Worm (Caenorhabditis elegans) whole organism, L2 larva: ENCODE data around the gene tat-4.

Experiments used
- C34F6.9 ChIP-seq: fragments of 150-350 bp; optimal IDR thresholded peaks from 2 replicates; lab custom pipeline; 2014; ENCODE audit warnings: missing biosample characterization, missing genetic modification characterization
- F13H6.1 ChIP-seq: sonication (generic microtip); optimal IDR thresholded peaks from 2 replicates; lab custom pipeline; 2016; ENCODE audit warnings: missing genetic modification characterization, missing compliant biosample characterization
- R02D3.7 ChIP-seq: fragments of 150-350 bp; optimal IDR thresholded peaks from 2 replicates; lab custom pipeline; 2014; ENCODE audit warnings: missing biosample characterization, missing genetic modification characterization
- Y55F3AM.14 ChIP-seq: fragments of 200-800 bp; sonication (Bioruptor generic); optimal IDR thresholded peaks from 2 replicates; lab custom pipeline; 2018; ENCODE audit warnings: mild to moderate bottlenecking, missing genetic modification characterization, missing compliant biosample characterization
- ZK546.5 ChIP-seq: sonication (generic microtip); optimal IDR thresholded peaks from 2 replicates; lab custom pipeline; 2017; ENCODE audit warnings: missing biosample characterization, missing genetic modification characterization
- ama-1 ChIP-seq: fragments of 150-350 bp; optimal IDR thresholded peaks from 2 replicates; lab custom pipeline; 2018; ENCODE audit warnings: inconsistent platforms
- blmp-1 ChIP-seq: sonication (generic microtip); optimal IDR thresholded peaks from 2 replicates; lab custom pipeline; 2017; ENCODE audit warnings: missing genetic modification characterization, mild to moderate bottlenecking, missing compliant biosample characterization, antibody characterized with exemption, moderate library complexity; ENCODE audit not compliant: insufficient read depth
- ceh-82 ChIP-seq: fragments of 150-350 bp; optimal IDR thresholded peaks from 2 replicates; lab custom pipeline; 2014; ENCODE audit warnings: missing biosample characterization, missing genetic modification characterization
- crh-2 ChIP-seq: sonication (generic microtip); optimal IDR thresholded peaks from 2 replicates; lab custom pipeline; 2017; ENCODE audit warnings: missing biosample characterization, missing genetic modification characterization
- dmd-4 ChIP-seq: sonication (generic microtip); optimal IDR thresholded peaks from 2 replicates; lab custom pipeline; 2017; ENCODE audit warnings: missing biosample characterization, missing genetic modification characterization
- egl-27 ChIP-seq: sonication (generic microtip); optimal IDR thresholded peaks from 3 replicates; lab custom pipeline; 2017; ENCODE audit warnings: missing biosample characterization, missing genetic modification reagents, missing genetic modification characterization
- elt-1 ChIP-seq: fragments of 150-350 bp; optimal IDR thresholded peaks from 2 replicates; lab custom pipeline; 2014; ENCODE audit warnings: missing biosample characterization, missing genetic modification characterization
- elt-3 ChIP-seq: sonication (generic microtip); optimal IDR thresholded peaks from 2 replicates; lab custom pipeline; 2017; ENCODE audit warnings: missing biosample characterization, missing genetic modification characterization
- fos-1 ChIP-seq: fragments of 150-350 bp; optimal IDR thresholded peaks from 2 replicates; lab custom pipeline; 2014; ENCODE audit warnings: missing biosample characterization, missing genetic modification characterization
- gmeb-1 ChIP-seq: fragments of 150-350 bp; optimal IDR thresholded peaks from 2 replicates; lab custom pipeline; 2014; ENCODE audit warnings: missing biosample characterization, missing genetic modification characterization
- lin-11 ChIP-seq: fragments of 150-350 bp; sonication (generic microtip); optimal IDR thresholded peaks from 2 replicates; lab custom pipeline; 2014; ENCODE audit warnings: missing biosample characterization, missing genetic modification characterization, inconsistent platforms, mixed read lengths
- lin-13 ChIP-seq: fragments of 150-350 bp; optimal IDR thresholded peaks from 2 replicates; lab custom pipeline; 2014; ENCODE audit warnings: missing biosample characterization, missing genetic modification reagents, missing genetic modification characterization
- lin-39 ChIP-seq: fragments of 150-350 bp; optimal IDR thresholded peaks from 2 replicates; lab custom pipeline; 2014; ENCODE audit warnings: missing biosample characterization, missing genetic modification reagents, missing genetic modification characterization
- lsy-2 ChIP-seq, 2 experiments: fragments of 150-350 bp in 1 of 2; sonication (generic microtip) in 1 of 2; optimal IDR thresholded peaks; 2 replicates each; lab custom pipeline; 2014 to 2017; ENCODE audit warnings: missing biosample characterization in 2 of 2, missing genetic modification characterization in 2 of 2
- mbf-1 ChIP-seq: sonication (generic microtip); optimal IDR thresholded peaks from 2 replicates; lab custom pipeline; 2017; ENCODE audit warnings: missing biosample characterization, missing genetic modification characterization
- mdl-1 ChIP-seq, 2 experiments: fragments of 150-350 bp in 1 of 2; sonication (generic microtip) in 1 of 2; optimal IDR thresholded peaks; 2 replicates each; lab custom pipeline; 2017; ENCODE audit warnings: missing biosample characterization in 2 of 2, missing genetic modification characterization in 2 of 2
- nhr-11 ChIP-seq: fragments of 150-350 bp; optimal IDR thresholded peaks from 2 replicates; lab custom pipeline; 2014; ENCODE audit warnings: missing biosample characterization, missing genetic modification characterization
- nhr-12 ChIP-seq: fragments of 150-350 bp; optimal IDR thresholded peaks from 2 replicates; lab custom pipeline; 2014; ENCODE audit warnings: missing biosample characterization, missing genetic modification characterization
- nhr-129 ChIP-seq: fragments of 150-350 bp; optimal IDR thresholded peaks from 2 replicates; lab custom pipeline; 2014; ENCODE audit warnings: missing biosample characterization, missing genetic modification characterization
- nhr-21 ChIP-seq: fragments of 150-350 bp; optimal IDR thresholded peaks from 2 replicates; lab custom pipeline; 2014; ENCODE audit warnings: missing biosample characterization, missing genetic modification characterization
- nhr-237 ChIP-seq: fragments of 150-350 bp; optimal IDR thresholded peaks from 2 replicates; lab custom pipeline; 2014; ENCODE audit warnings: missing biosample characterization, missing genetic modification characterization
- nhr-6 ChIP-seq: fragments of 150-350 bp; optimal IDR thresholded peaks from 2 replicates; lab custom pipeline; 2014; ENCODE audit warnings: missing biosample characterization, missing genetic modification characterization
- nhr-77 ChIP-seq: fragments of 150-350 bp; optimal IDR thresholded peaks from 2 replicates; lab custom pipeline; 2014; ENCODE audit warnings: missing biosample characterization, missing genetic modification characterization
- peb-1 ChIP-seq: fragments of 150-350 bp; optimal IDR thresholded peaks from 2 replicates; lab custom pipeline; 2014; ENCODE audit warnings: missing biosample characterization, missing genetic modification characterization
- sem-4 ChIP-seq: fragments of 150-350 bp; optimal IDR thresholded peaks from 2 replicates; lab custom pipeline; 2014; ENCODE audit warnings: missing biosample characterization, missing genetic modification reagents, missing genetic modification characterization
- skn-1 ChIP-seq: sonication (generic microtip); optimal IDR thresholded peaks from 2 replicates; lab custom pipeline; 2017; ENCODE audit warnings: missing biosample characterization, missing genetic modification characterization
- sma-3 ChIP-seq: sonication (generic microtip); optimal IDR thresholded peaks from 2 replicates; lab custom pipeline; 2016; ENCODE audit warnings: missing genetic modification reagents, missing genetic modification characterization, missing compliant biosample characterization
- sma-9 ChIP-seq, 2 experiments: fragments of 150-350 bp in 1 of 2; sonication (generic microtip) in 1 of 2; optimal IDR thresholded peaks; 2 replicates each; lab custom pipeline; 2014 to 2016; ENCODE audit warnings: missing genetic modification characterization in 2 of 2, mild to moderate bottlenecking in 1 of 2, missing biosample characterization in 1 of 2, missing compliant biosample characterization in 1 of 2, missing genetic modification reagents in 1 of 2, moderate library complexity in 1 of 2
- snpc-4 ChIP-seq: fragments of 150-350 bp; optimal IDR thresholded peaks from 2 replicates; lab custom pipeline; 2014; ENCODE audit warnings: missing biosample characterization, missing genetic modification characterization
- unc-39 ChIP-seq: fragments of 150-350 bp; optimal IDR thresholded peaks from 2 replicates; lab custom pipeline; 2014; ENCODE audit warnings: missing biosample characterization, missing genetic modification characterization
- unc-55 ChIP-seq: fragments of 150-350 bp; sonication (generic microtip); optimal IDR thresholded peaks from 3 replicates; lab custom pipeline; 2014; ENCODE audit warnings: missing biosample characterization, missing genetic modification reagents, missing genetic modification characterization
- unc-62 ChIP-seq: fragments of 150-350 bp; optimal IDR thresholded peaks from 2 replicates; lab custom pipeline; 2014; ENCODE audit warnings: missing biosample characterization, missing genetic modification reagents, missing genetic modification characterization
- zag-1 ChIP-seq: fragments of 150-350 bp; optimal IDR thresholded peaks from 2 replicates; lab custom pipeline; 2014; ENCODE audit warnings: missing biosample characterization, missing genetic modification characterization
- ztf-1 ChIP-seq: fragments of 200-800 bp; sonication (Bioruptor generic); conservative IDR thresholded peaks from 2 replicates; pipeline ENCODE4 v1.3.6; 2022; ENCODE audit warnings: missing genetic modification characterization, missing compliant biosample characterization
- ztf-11 ChIP-seq: sonication (generic microtip); optimal IDR thresholded peaks from 2 replicates; lab custom pipeline; 2017; ENCODE audit warnings: missing biosample characterization, missing genetic modification characterization

The tat-4 gene

DNA sequence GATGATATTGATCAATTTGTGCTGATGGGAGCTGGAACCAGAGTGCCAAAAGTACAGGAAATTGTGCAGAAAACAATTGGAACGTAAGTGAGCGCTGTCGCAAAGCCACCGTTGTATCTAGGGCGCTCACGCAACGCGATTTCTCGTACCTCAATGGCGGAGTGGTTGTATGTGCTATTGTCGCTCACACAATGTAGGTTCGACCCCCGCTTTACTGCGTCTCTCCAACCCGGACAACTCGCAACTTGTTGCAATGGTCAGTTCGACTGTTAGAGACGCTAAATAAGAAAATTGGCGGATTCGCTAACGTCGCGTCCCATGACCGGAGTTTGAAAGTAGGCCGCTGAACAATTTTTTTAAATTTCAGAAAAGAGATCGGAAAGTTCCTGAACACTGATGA, 4.4 kb upstream of the tat-4 start:
- TF ChIP-seq mbf-1 (no peak), nhr-237 (tag; lab: Kevin White, UChicago) (no peak), F13H6.1 (peak; percentile 56), ztf-1 (GFP tag; lab: Robert Waterston, UW) (no peak), nhr-129 (tag; lab: Kevin White, UChicago) (peak; percentile 85), elt-3 (tag; lab: Kevin White, UChicago) (no peak), blmp-1 (no peak), unc-55 (GFP tag; lab: Kevin White, UChicago) (peak; percentile 30), ceh-82 (tag; lab: Kevin White, UChicago) (no peak), crh-2 (tag; lab: Kevin White, UChicago) (peak; percentile 29), elt-1 (tag; lab: Kevin White, UChicago) (no peak), zag-1 (tag; lab: Kevin White, UChicago) (peak; percentile 9), nhr-6 (tag; lab: Kevin White, UChicago) (no peak), sem-4 (tag; lab: Kevin White, UChicago) (peak; percentile 7), lin-13 (GFP tag; lab: Kevin White, UChicago) (no peak), R02D3.7 (no peak), nhr-21 (tag; lab: Kevin White, UChicago) (peak; percentile 22), nhr-77 (tag; lab: Kevin White, UChicago) (no peak), gmeb-1 (tag; lab: Kevin White, UChicago) (peak; percentile 69), sma-3 (peak; percentile 68), fos-1 (tag; lab: Kevin White, UChicago) (peak; percentile 40), sma-9 (GFP tag; optimal IDR thresholded peaks at IDR 0.05; lab: Kevin White, UChicago) (peak; percentile 67), sma-9 (tag; optimal IDR thresholded peaks at IDR 0.05; lab: Kevin White, UChicago) (no peak), lin-11 (tag; lab: Kevin White, UChicago) (peak; percentile 54), mdl-1 (tag; optimal IDR thresholded peaks at IDR 0.05; lab: Kevin White, UChicago) (no peak), C34F6.9 (tag; lab: Kevin White, UChicago) (peak; percentile 52), egl-27 (tag; lab: Kevin White, UChicago) (no peak), lsy-2 (tag; optimal IDR thresholded peaks at IDR 0.05; lab: Kevin White, UChicago) (peak; percentile 11 to 36)

DNA sequence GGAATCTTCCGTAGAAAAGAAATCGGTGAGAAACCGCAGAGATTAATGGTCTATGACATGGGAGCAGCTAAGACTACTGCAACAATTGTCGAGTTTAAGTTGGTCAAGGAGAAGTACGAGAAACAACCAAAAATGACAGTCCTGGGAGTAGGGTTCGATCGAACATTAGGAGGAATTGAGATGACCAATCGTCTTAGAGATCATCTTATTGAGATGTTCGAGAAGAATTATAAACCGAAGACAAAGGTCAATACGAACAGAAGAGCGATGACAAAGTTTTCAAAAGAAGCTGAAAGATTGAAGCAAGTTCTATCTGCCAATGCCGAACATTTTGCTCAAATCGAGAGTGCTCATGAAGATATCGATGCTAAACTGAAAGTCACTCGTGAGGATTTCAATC, 3.9 kb upstream of the tat-4 start:
- TF ChIP-seq sma-9 (GFP tag; optimal IDR thresholded peaks at IDR 0.05; lab: Kevin White, UChicago) (no peak), sma-9 (tag; optimal IDR thresholded peaks at IDR 0.05; lab: Kevin White, UChicago) (no peak), nhr-237 (tag; lab: Kevin White, UChicago) (no peak), lin-13 (GFP tag; lab: Kevin White, UChicago) (no peak), mbf-1 (no peak), Y55F3AM.14 (GFP tag; lab: Kevin White, UChicago) (no peak), unc-39 (tag; lab: Kevin White, UChicago) (no peak), nhr-77 (tag; lab: Kevin White, UChicago) (no peak), elt-1 (tag; lab: Kevin White, UChicago) (no peak), lin-11 (tag; lab: Kevin White, UChicago) (no peak), ceh-82 (tag; lab: Kevin White, UChicago) (no peak), unc-62 (GFP tag; lab: Kevin White, UChicago) (no peak), peb-1 (tag; lab: Kevin White, UChicago) (no peak), gmeb-1 (tag; lab: Kevin White, UChicago) (no peak), nhr-11 (tag; lab: Kevin White, UChicago) (no peak), skn-1 (tag; lab: Kevin White, UChicago) (no peak), sma-3 (no peak), crh-2 (tag; lab: Kevin White, UChicago) (no peak), nhr-12 (tag; lab: Kevin White, UChicago) (no peak), sem-4 (tag; lab: Kevin White, UChicago) (no peak)

DNA sequence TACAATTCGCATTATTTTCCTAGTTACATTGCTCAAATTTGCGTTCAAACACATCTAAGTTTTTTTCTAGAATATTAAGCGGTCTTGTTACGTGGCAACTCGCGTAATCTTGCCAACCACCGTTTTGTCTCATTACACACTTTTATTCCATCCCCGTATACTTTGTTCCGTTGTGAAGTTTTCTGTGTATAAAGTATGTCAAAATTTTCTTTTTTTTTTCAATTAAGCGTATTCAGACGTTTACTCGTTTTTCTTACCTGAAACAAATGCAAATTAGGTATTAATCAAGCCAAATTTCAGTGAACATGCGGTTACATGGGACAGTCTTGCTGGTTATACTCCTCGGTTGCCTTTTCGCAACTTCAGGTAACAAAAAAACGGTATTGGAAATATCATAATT, 2.9 kb upstream of the tat-4 start, which contains the start of gene T24H7.2:
Gene T24H7.2 (plus strand): TSS at position 301 of the 400 bp plus-strand sequence.
- TF ChIP-seq nhr-6 (tag; lab: Kevin White, UChicago) (no peak), elt-1 (tag; lab: Kevin White, UChicago) (no peak), F13H6.1 (no peak), ZK546.5 (tag; lab: Kevin White, UChicago) (no peak), crh-2 (tag; lab: Kevin White, UChicago) (no peak)

DNA sequence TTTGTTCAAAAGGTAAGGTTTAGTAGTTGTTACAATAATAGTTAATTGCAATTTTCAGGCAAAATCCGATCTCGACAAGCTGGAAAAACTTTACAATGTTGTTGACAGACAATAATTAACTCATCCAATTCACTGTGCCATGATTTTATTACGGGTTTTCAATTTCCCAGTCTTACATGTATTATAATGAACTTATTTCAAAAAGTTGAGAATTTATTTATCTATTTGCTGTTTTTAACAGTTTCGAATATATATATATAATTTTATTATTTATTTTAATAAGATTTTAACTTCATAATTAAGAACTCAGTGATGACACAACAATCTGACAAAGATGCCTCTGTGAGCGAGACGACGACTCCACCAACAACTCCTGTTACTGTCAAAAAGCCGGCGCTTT, 2.0 kb upstream of the tat-4 start, which contains the start of gene lelo-1:
Gene lelo-1 (plus strand): TSS at position 301 of the 400 bp plus-strand sequence.
- TF ChIP-seq lsy-2 (tag; optimal IDR thresholded peaks at IDR 0.05; lab: Kevin White, UChicago) (no peak), R02D3.7 (no peak), sma-3 (no peak), nhr-21 (tag; lab: Kevin White, UChicago) (no peak), dmd-4 (no peak), ztf-11 (tag; lab: Kevin White, UChicago) (no peak), snpc-4 (no peak), lin-39 (no peak), lin-11 (tag; lab: Kevin White, UChicago) (no peak), nhr-237 (tag; lab: Kevin White, UChicago) (no peak), nhr-77 (tag; lab: Kevin White, UChicago) (no peak), sma-9 (GFP tag; optimal IDR thresholded peaks at IDR 0.05; lab: Kevin White, UChicago) (no peak), sma-9 (tag; optimal IDR thresholded peaks at IDR 0.05; lab: Kevin White, UChicago) (no peak), ztf-1 (GFP tag; lab: Robert Waterston, UW) (no peak), ama-1 (lab: Kevin White, UChicago) (no peak), elt-1 (tag; lab: Kevin White, UChicago) (no peak), elt-3 (tag; lab: Kevin White, UChicago) (no peak), nhr-6 (tag; lab: Kevin White, UChicago) (no peak), zag-1 (tag; lab: Kevin White, UChicago) (no peak), peb-1 (tag; lab: Kevin White, UChicago) (no peak)
